Fruit fly (Drosophila melanogaster) whole organism, embryonic: ENCODE results near the gene Abcd1.

Source experiments
- CG12942 ChIP-seq: fragments of 200-800 bp; sonication (Bioruptor generic); optimal IDR thresholded peaks from 3 replicates; lab custom pipeline; 2016; ENCODE audit warnings: missing biosample characterization, missing genetic modification characterization
- CG6254 ChIP-seq: fragments of 200-800 bp; sonication (Bioruptor generic); optimal IDR thresholded peaks from 3 replicates; lab custom pipeline; 2017; ENCODE audit warnings: mild to moderate bottlenecking, missing biosample characterization, missing genetic modification reagents, missing genetic modification characterization
- CG8478 ChIP-seq: fragments of >200 bp; optimal IDR thresholded peaks from 2 replicates; lab custom pipeline; 2018
- CG9437 ChIP-seq: fragments of 200-800 bp; sonication (Bioruptor generic); optimal IDR thresholded peaks from 2 replicates; lab custom pipeline; 2018; ENCODE audit warnings: missing biosample characterization, mild to moderate bottlenecking, missing genetic modification characterization

DNA sequence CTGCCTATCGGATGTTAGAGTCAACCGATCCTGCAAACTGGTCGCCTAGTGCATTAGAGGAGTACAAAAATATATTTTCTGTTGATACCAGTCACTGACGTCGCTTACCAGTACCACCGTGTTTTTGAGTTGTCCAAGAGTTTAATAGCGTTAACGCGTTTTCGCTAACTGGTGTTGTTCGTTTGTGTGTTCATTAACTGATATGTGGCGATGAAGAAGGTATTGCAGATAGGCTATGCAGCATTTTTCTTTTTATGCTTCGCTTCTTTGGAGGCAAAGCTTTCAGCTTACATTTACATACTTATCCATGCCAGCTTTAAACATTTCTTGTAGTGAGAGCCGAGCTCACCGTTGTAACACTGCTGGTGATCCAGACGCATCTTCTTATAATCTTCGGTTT, 44.8 kb upstream of the Abcd1 start:
- TF ChIP-seq CG9437 (GFP tag; lab: Kevin White, UChicago) (no peak), CG8478 (lab: Kevin White, UChicago) (no peak), CG12942 (GFP tag; lab: Kevin White, UChicago) (no peak), CG6254 (GFP tag; lab: Kevin White, UChicago) (no peak)
